Fruit fly (Drosophila melanogaster) whole organism: ENCODE measurements around the gene Spx.

Experiments
- CG8478 ChIP-seq: fragments of >200 bp; optimal IDR thresholded peaks from 2 replicates; lab custom pipeline; 2018; ENCODE audit warnings: inconsistent platforms
- Dll ChIP-seq: fragments of >200 bp; optimal IDR thresholded peaks from 2 replicates; lab custom pipeline; 2017
- EcR ChIP-seq, 2 experiments: fragments of >200 bp; optimal IDR thresholded peaks; 2 replicates each; lab custom pipeline; 2017; ENCODE audit warnings: missing biosample characterization in 2 of 2, missing genetic modification characterization in 2 of 2, missing genetic modification reagents in 2 of 2
- psq ChIP-seq: fragments of >200 bp; optimal IDR thresholded peaks from 2 replicates; lab custom pipeline; 2017

dm6 chrX:6263614-6264130, 8.1 kb downstream of the Spx start:
- TF ChIP-seq psq (no peak), EcR (GFP tag; optimal IDR thresholded peaks at IDR 0.05; lab: Kevin White, UChicago) (no peak), Dll (lab: Kevin White, UChicago) (no peak), CG8478 (lab: Kevin White, UChicago) (no peak)
